Worm (Caenorhabditis elegans) whole organism, L4/young adult: Measurements from ENCODE around the gene odr-1.

Experiments
- W03F9.2 ChIP-seq: fragments of 150-350 bp; optimal IDR thresholded peaks from 2 replicates; lab custom pipeline; 2014; ENCODE audit warnings: missing biosample characterization, missing genetic modification characterization
- dao-5 ChIP-seq: sonication (generic microtip); optimal IDR thresholded peaks from 2 replicates; lab custom pipeline; 2016; ENCODE audit warnings: missing genotype, missing genetic modification characterization, moderate library complexity, missing compliant biosample characterization
- him-1 ChIP-seq: sonication (generic microtip); optimal IDR thresholded peaks from 2 replicates; lab custom pipeline; 2016; ENCODE audit warnings: missing genotype, missing genetic modification reagents, missing genetic modification characterization, missing compliant biosample characterization

DNA sequence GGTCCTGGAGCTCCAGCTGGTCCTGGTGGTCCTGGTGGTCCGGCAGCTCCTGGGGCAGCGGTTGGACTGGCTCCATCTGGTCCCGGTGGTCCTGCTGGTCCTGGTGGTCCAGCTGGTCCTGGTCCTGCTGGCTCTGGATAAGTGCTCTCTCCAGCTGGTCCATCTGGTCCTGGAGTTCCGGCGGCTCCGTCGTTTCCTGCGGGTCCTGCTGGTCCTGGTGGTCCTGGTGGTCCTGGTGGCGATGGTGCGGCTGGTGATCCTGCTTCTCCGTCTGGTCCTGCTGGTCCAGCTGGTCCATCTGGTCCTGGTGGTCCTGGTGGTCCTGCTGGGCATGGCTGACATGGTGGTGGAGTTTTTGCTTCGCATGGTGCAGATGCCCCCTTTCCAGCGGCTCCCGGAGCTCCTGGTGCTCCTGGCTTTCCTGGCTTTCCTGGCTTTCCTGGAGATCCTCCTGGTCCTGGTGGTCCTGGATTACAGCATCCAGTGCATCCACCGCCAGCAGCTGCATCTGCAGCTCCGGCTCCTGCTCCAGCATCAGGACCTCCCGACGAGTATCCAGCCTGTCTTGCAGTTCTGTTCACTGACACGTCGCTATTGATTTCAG lies 40.5 kb downstream of the odr-1 start:
- TF ChIP-seq him-1 (tag; lab: Kevin White, UChicago): no peak
- TF ChIP-seq dao-5 (tag; lab: Kevin White, UChicago): no peak
- TF ChIP-seq W03F9.2: no peak
